Fruit fly (Drosophila melanogaster) whole organism, embryonic: Measurements from ENCODE around the gene wge.

Source experiments
- ATbp ChIP-seq: fragments of 200-800 bp; sonication (Bioruptor generic); optimal IDR thresholded peaks from 2 replicates; lab custom pipeline; 2017; ENCODE audit warnings: missing biosample characterization, mild to moderate bottlenecking, missing genetic modification characterization, missing genetic modification reagents
- Antp ChIP-seq: fragments of 200-800 bp; sonication (Bioruptor generic); optimal IDR thresholded peaks from 3 replicates; lab custom pipeline; 2016; ENCODE audit warnings: missing biosample characterization, missing genetic modification characterization
- Bdp1 ChIP-seq: fragments of 200-800 bp; sonication (Bioruptor generic); optimal IDR thresholded peaks from 3 replicates; lab custom pipeline; 2016; ENCODE audit warnings: missing biosample characterization, missing genetic modification characterization
- CG11560 ChIP-seq: fragments of 200-800 bp; sonication (Bioruptor generic); IDR thresholded peaks from 3 replicates; pipeline ENCODE4 v1.3.6; 2022; ENCODE audit warnings: missing biosample characterization, missing genetic modification characterization
- CG11723 ChIP-seq: fragments of 200-800 bp; sonication (Bioruptor generic); optimal IDR thresholded peaks from 2 replicates; lab custom pipeline; 2017; ENCODE audit warnings: missing biosample characterization, mild to moderate bottlenecking, missing genetic modification characterization
- CG12236 ChIP-seq: fragments of 200-800 bp; sonication (Bioruptor generic); optimal IDR thresholded peaks from 2 replicates; lab custom pipeline; 2016; ENCODE audit warnings: missing biosample characterization, missing genetic modification characterization
- CG1233 ChIP-seq: fragments of 200-800 bp; sonication (Bioruptor generic); optimal IDR thresholded peaks from 4 replicates; lab custom pipeline; 2018; ENCODE audit warnings: missing biosample characterization, mild to moderate bottlenecking, missing genetic modification characterization
- CG13894 ChIP-seq: fragments of 200-800 bp; sonication (Bioruptor generic); optimal IDR thresholded peaks from 3 replicates; lab custom pipeline; 2018; ENCODE audit warnings: missing biosample characterization, mild to moderate bottlenecking, missing genetic modification characterization, moderate library complexity
- CG14441 ChIP-seq: fragments of 200-800 bp; sonication (Bioruptor generic); IDR thresholded peaks from 2 replicates; pipeline ENCODE4 v1.3.6; 2022; ENCODE audit warnings: missing biosample characterization, missing genetic modification characterization
- CG15073 ChIP-seq: fragments of 200-800 bp; sonication (Bioruptor generic); optimal IDR thresholded peaks from 2 replicates; lab custom pipeline; 2016; ENCODE audit warnings: missing biosample characterization, missing genetic modification characterization
- CG16863 ChIP-seq: fragments of 200-800 bp; sonication (Bioruptor generic); optimal IDR thresholded peaks from 3 replicates; lab custom pipeline; 2016; ENCODE audit warnings: missing biosample characterization, missing genetic modification characterization
- CG2199 ChIP-seq: fragments of 200-800 bp; sonication (Bioruptor generic); IDR thresholded peaks from 3 replicates; pipeline ENCODE4 v1.3.6; 2022; ENCODE audit warnings: missing biosample characterization, missing genetic modification characterization
- CG32767 ChIP-seq: fragments of 200-800 bp; sonication (Bioruptor generic); IDR thresholded peaks from 2 replicates; pipeline ENCODE4 v1.3.6; 2022; ENCODE audit warnings: missing biosample characterization, missing genetic modification characterization
- CG3281 ChIP-seq: fragments of 200-800 bp; sonication (Bioruptor generic); optimal IDR thresholded peaks from 3 replicates; lab custom pipeline; 2017; ENCODE audit warnings: missing biosample characterization, mild to moderate bottlenecking, missing genetic modification characterization
- CG3995 ChIP-seq: fragments of 200-800 bp; sonication (Bioruptor generic); optimal IDR thresholded peaks from 3 replicates; lab custom pipeline; 2016; ENCODE audit warnings: missing biosample characterization, missing genetic modification characterization
- CG6254 ChIP-seq: fragments of 200-800 bp; sonication (Bioruptor generic); optimal IDR thresholded peaks from 3 replicates; lab custom pipeline; 2017; ENCODE audit warnings: mild to moderate bottlenecking, missing biosample characterization, missing genetic modification reagents, missing genetic modification characterization
- CG6654 ChIP-seq: fragments of 200-800 bp; sonication (Bioruptor generic); optimal IDR thresholded peaks from 2 replicates; lab custom pipeline; 2017; ENCODE audit warnings: missing biosample characterization, mild to moderate bottlenecking, missing genetic modification characterization
- CTCF ChIP-seq: fragments of 200-800 bp; sonication (Bioruptor generic); optimal IDR thresholded peaks from 2 replicates; lab custom pipeline; 2017; ENCODE audit warnings: missing biosample characterization, mild to moderate bottlenecking, missing genetic modification characterization, moderate library complexity
- Hr51 ChIP-seq, 2 experiments: fragments of 200-800 bp; sonication (Bioruptor generic); optimal IDR thresholded peaks; 2 replicates in 1 of 2; 3 replicates in 1 of 2; lab custom pipeline; 2016 to 2018; ENCODE audit warnings: missing biosample characterization in 2 of 2, missing genetic modification characterization in 2 of 2, mild to moderate bottlenecking in 1 of 2, moderate library complexity in 1 of 2
- Med ChIP-seq: fragments of 200-800 bp; sonication (Bioruptor generic); peaks from one replicate; lab custom pipeline; 2016; ENCODE audit warnings: missing biosample characterization, missing genetic modification characterization, mild to moderate bottlenecking, inconsistent platforms, moderate library complexity
- Mes4 ChIP-seq: fragments of 200-800 bp; sonication (Bioruptor generic); optimal IDR thresholded peaks from 2 replicates; lab custom pipeline; 2016; ENCODE audit warnings: missing biosample characterization, missing genetic modification characterization
- Myb ChIP-seq: fragments of 200-800 bp; sonication (Bioruptor generic); optimal IDR thresholded peaks from 2 replicates; lab custom pipeline; 2016; ENCODE audit warnings: missing biosample characterization, missing genetic modification characterization
- NK7.1 ChIP-seq: fragments of 200-800 bp; sonication (Bioruptor generic); optimal IDR thresholded peaks from 3 replicates; lab custom pipeline; 2016; ENCODE audit warnings: missing biosample characterization, missing genetic modification characterization
- PHDP ChIP-seq: fragments of 200-800 bp; sonication (Bioruptor generic); optimal IDR thresholded peaks from 3 replicates; lab custom pipeline; 2018; ENCODE audit warnings: missing biosample characterization, mild to moderate bottlenecking, missing genetic modification characterization, moderate library complexity
- Pdp1 ChIP-seq, 2 experiments: fragments of 200-800 bp; sonication (Bioruptor generic); optimal IDR thresholded peaks; 3 replicates each; lab custom pipeline; 2016; ENCODE audit warnings: missing biosample characterization in 2 of 2, missing genetic modification characterization in 2 of 2, mild to moderate bottlenecking in 1 of 2, moderate library complexity in 1 of 2
- Side ChIP-seq: fragments of 200-800 bp; sonication (Bioruptor generic); optimal IDR thresholded peaks from 2 replicates; lab custom pipeline; 2016; ENCODE audit warnings: missing biosample characterization, missing genetic modification characterization
- Spps ChIP-seq: fragments of 200-800 bp; sonication (Bioruptor generic); optimal IDR thresholded peaks from 2 replicates; lab custom pipeline; 2018; ENCODE audit warnings: missing biosample characterization, mild to moderate bottlenecking, missing genetic modification characterization
- ato ChIP-seq: fragments of 200-800 bp; sonication (Bioruptor generic); IDR thresholded peaks from 2 replicates; pipeline ENCODE4 v1.3.6; 2022; ENCODE audit warnings: missing biosample characterization, missing genetic modification characterization; ENCODE audit not compliant: partially characterized antibody
- bbx ChIP-seq: fragments of 200-800 bp; sonication (Bioruptor generic); IDR thresholded peaks from 2 replicates; pipeline ENCODE4 v1.3.6; 2022; ENCODE audit warnings: missing biosample characterization, missing genetic modification characterization; ENCODE audit not compliant: partially characterized antibody
- bowl ChIP-seq: fragments of 200-800 bp; sonication (Bioruptor generic); IDR thresholded peaks from 2 replicates; pipeline ENCODE4 v1.3.6; 2022; ENCODE audit warnings: missing biosample characterization, missing genetic modification characterization
- bsh ChIP-seq, 2 experiments: fragments of 200-800 bp; sonication (Bioruptor generic); optimal IDR thresholded peaks; 2 replicates each; lab custom pipeline; 2017 to 2018; ENCODE audit warnings: mild to moderate bottlenecking in 2 of 2, missing biosample characterization in 2 of 2, missing genetic modification characterization in 2 of 2, moderate library complexity in 1 of 2
- dpn ChIP-seq, 2 experiments: fragments of 200-800 bp; sonication (Bioruptor generic); optimal IDR thresholded peaks; 3 replicates each; lab custom pipeline; 2016; ENCODE audit warnings: missing biosample characterization in 2 of 2, missing genetic modification characterization in 2 of 2
- dysf ChIP-seq: fragments of 200-800 bp; sonication (Bioruptor generic); IDR thresholded peaks from 3 replicates; pipeline ENCODE4 v1.3.6; 2022; ENCODE audit warnings: missing biosample characterization, missing genetic modification characterization
- fu2 ChIP-seq: fragments of 200-800 bp; sonication (Bioruptor generic); optimal IDR thresholded peaks from 2 replicates; lab custom pipeline; 2016; ENCODE audit warnings: missing biosample characterization, missing genetic modification characterization
- gt ChIP-seq: fragments of 200-800 bp; sonication (Bioruptor generic); IDR thresholded peaks from 2 replicates; pipeline ENCODE4 v1.3.6; 2022; ENCODE audit warnings: missing biosample characterization, missing genetic modification characterization
- jumu ChIP-seq: fragments of 200-800 bp; sonication (Bioruptor generic); optimal IDR thresholded peaks from 3 replicates; lab custom pipeline; 2016; ENCODE audit warnings: missing biosample characterization, missing genetic modification characterization
- kay ChIP-seq: fragments of 200-800 bp; sonication (Bioruptor generic); optimal IDR thresholded peaks from 2 replicates; lab custom pipeline; 2016; ENCODE audit warnings: missing biosample characterization, missing genetic modification characterization
- klu ChIP-seq: fragments of 200-800 bp; sonication (Bioruptor generic); IDR thresholded peaks from 2 replicates; pipeline ENCODE4 v1.3.6; 2022; ENCODE audit warnings: missing biosample characterization, missing genetic modification characterization
- lola ChIP-seq, 3 experiments: fragments of >200 bp in 2 of 3; fragments of 200-800 bp in 1 of 3; sonication (Bioruptor generic) in 1 of 3; optimal IDR thresholded peaks; 2 replicates each; lab custom pipeline; 2017 to 2019; ENCODE audit warnings: missing biosample characterization in 3 of 3, missing genetic modification characterization in 3 of 3, mild to moderate bottlenecking in 1 of 3, moderate library complexity in 1 of 3
- nerfin-1 ChIP-seq: fragments of 200-800 bp; sonication (Bioruptor generic); optimal IDR thresholded peaks from 3 replicates; lab custom pipeline; 2019; ENCODE audit warnings: missing biosample characterization, mild to moderate bottlenecking, missing genetic modification characterization, moderate library complexity
- odd ChIP-seq: fragments of 200-800 bp; sonication (Bioruptor generic); optimal IDR thresholded peaks from 2 replicates; lab custom pipeline; 2017; ENCODE audit warnings: missing biosample characterization, mild to moderate bottlenecking, missing genetic modification characterization
- onecut ChIP-seq: fragments of 200-800 bp; sonication (Bioruptor generic); IDR thresholded peaks from 2 replicates; pipeline ENCODE4 v1.3.6; 2022; ENCODE audit warnings: missing biosample characterization, missing genetic modification characterization
- org-1 ChIP-seq: fragments of 200-800 bp; sonication (Bioruptor generic); optimal IDR thresholded peaks from 2 replicates; lab custom pipeline; 2017; ENCODE audit warnings: missing biosample characterization, missing genetic modification characterization
- otp ChIP-seq: fragments of 200-800 bp; sonication (Bioruptor generic); IDR thresholded peaks from 3 replicates; pipeline ENCODE4, ENCODE4 v1.3.6; 2022; ENCODE audit warnings: missing biosample characterization, missing genetic modification characterization
- peb ChIP-seq: fragments of 200-800 bp; sonication (Bioruptor generic); IDR thresholded peaks from 2 replicates; pipeline ENCODE4 v1.3.6; 2022; ENCODE audit warnings: missing biosample characterization, missing genetic modification characterization
- pzg ChIP-seq: fragments of 200-800 bp; sonication (Bioruptor generic); optimal IDR thresholded peaks from 3 replicates; lab custom pipeline; 2018; ENCODE audit warnings: missing biosample characterization, mild to moderate bottlenecking, missing genetic modification characterization, moderate library complexity
- ro ChIP-seq: fragments of 200-800 bp; sonication (Bioruptor generic); IDR thresholded peaks from 2 replicates; pipeline ENCODE4 v1.3.6; 2022; ENCODE audit warnings: missing biosample characterization, missing genetic modification characterization
- sens ChIP-seq: fragments of 200-800 bp; sonication (Bioruptor generic); peaks from one replicate; lab custom pipeline; 2016; ENCODE audit warnings: missing biosample characterization, missing genetic modification characterization
- tup ChIP-seq: fragments of 200-800 bp; sonication (Bioruptor generic); optimal IDR thresholded peaks from 2 replicates; lab custom pipeline; 2016; ENCODE audit warnings: missing biosample characterization, mild to moderate bottlenecking, missing genetic modification characterization, moderate library complexity
- unc-4 ChIP-seq: fragments of 200-800 bp; sonication (Bioruptor generic); IDR thresholded peaks from 2 replicates; pipeline ENCODE4 v1.3.6; 2022; ENCODE audit warnings: missing biosample characterization, missing genetic modification characterization; ENCODE audit not compliant: partially characterized antibody
- usp ChIP-seq: fragments of >200 bp; optimal IDR thresholded peaks from 2 replicates; lab custom pipeline; 2017; ENCODE audit warnings: missing biosample characterization, missing genetic modification characterization
- z ChIP-seq: fragments of 200-800 bp; sonication (Bioruptor generic); IDR thresholded peaks from 3 replicates; pipeline ENCODE4 v1.3.6; 2022; ENCODE audit warnings: missing biosample characterization, missing genetic modification characterization

Gene wge

dm6 chr3R:22663115-22663514, 57.8 kb downstream of the wge start (continued):
- TF ChIP-seq otp (GFP tag; lab: Robert Waterston, UW), result peak; percentile 79
- no peak for TF ChIP-seq CTCF (GFP tag; lab: Kevin White, UChicago)
- TF ChIP-seq CG6254 (GFP tag; lab: Kevin White, UChicago), result peak; percentile 35
- TF ChIP-seq CG3281 (GFP tag; lab: Kevin White, UChicago), result peak; percentile 62
- no peak for TF ChIP-seq Antp (GFP tag; lab: Kevin White, UChicago)
- TF ChIP-seq CG32767 (GFP tag; lab: Robert Waterston, UW), result peak; percentile 60; the same call in 1 of the 2 replicates
- TF ChIP-seq gt (GFP tag; lab: Robert Waterston, UW), result no peak
- peak; percentile 83 for TF ChIP-seq sens (GFP tag; lab: Kevin White, UChicago)
- no peak for TF ChIP-seq CG2199 (GFP tag; lab: Robert Waterston, UW)
- peak; percentile 34 to 81 for TF ChIP-seq bsh (GFP tag; optimal IDR thresholded peaks at IDR 0.05; lab: Kevin White, UChicago)
- TF ChIP-seq PHDP (tag; lab: Kevin White, UChicago), result peak; percentile 76
- TF ChIP-seq tup (GFP tag; lab: Kevin White, UChicago), result peak; percentile 47
- TF ChIP-seq CG1233 (GFP tag; lab: Kevin White, UChicago), result peak; percentile 37
- TF ChIP-seq onecut (GFP tag; lab: Robert Waterston, UW), result peak; percentile 48; the same call in 1 of the 2 replicates
- TF ChIP-seq NK7.1 (GFP tag; lab: Kevin White, UChicago), result no peak
- no peak for TF ChIP-seq CG15073 (GFP tag; lab: Kevin White, UChicago)
- no peak for TF ChIP-seq kay
- peak; percentile 38 for TF ChIP-seq Side (GFP tag; lab: Kevin White, UChicago)
- TF ChIP-seq dpn (GFP tag; optimal IDR thresholded peaks at IDR 0.05; lab: Kevin White, UChicago), result peak; percentile 48 to 75
- TF ChIP-seq Mes4 (GFP tag; lab: Kevin White, UChicago), result peak; percentile 28
- TF ChIP-seq org-1 (GFP tag; lab: Kevin White, UChicago), result peak; percentile 58
- no peak for TF ChIP-seq z (GFP tag; lab: Robert Waterston, UW)
- TF ChIP-seq CG3995 (GFP tag; lab: Kevin White, UChicago), result no peak
- TF ChIP-seq CG16863 (GFP tag; lab: Kevin White, UChicago), result peak; percentile 53
- TF ChIP-seq Bdp1, result peak; percentile 22
- no peak for TF ChIP-seq CG6654 (GFP tag; lab: Kevin White, UChicago)
- TF ChIP-seq CG14441 (GFP tag; lab: Robert Waterston, UW), result peak; percentile 40; the same call in 1 of the 2 replicates
- TF ChIP-seq bbx (GFP tag; lab: Robert Waterston, UW), result no peak
- no peak for TF ChIP-seq unc-4 (GFP tag; lab: Robert Waterston, UW)
- peak; percentile 39 for TF ChIP-seq odd (GFP tag; lab: Kevin White, UChicago)
- TF ChIP-seq lola (GFP tag; optimal IDR thresholded peaks at IDR 0.05; lab: Kevin White, UChicago), result no peak
- TF ChIP-seq nerfin-1, result peak; percentile 34
- no peak for TF ChIP-seq usp (GFP tag; lab: Kevin White, UChicago)
- no peak for TF ChIP-seq ro
- TF ChIP-seq Med (GFP tag; lab: Kevin White, UChicago), result peak; percentile 89
- TF ChIP-seq dysf (GFP tag; lab: Robert Waterston, UW), result peak; percentile 60; the same call in 2 of the 3 replicates
- peak; percentile 3 for TF ChIP-seq jumu (GFP tag; lab: Kevin White, UChicago)
- TF ChIP-seq CG11560 (tag; lab: Robert Waterston, UW), result no peak
- peak; percentile 49 for TF ChIP-seq ATbp (GFP tag; lab: Kevin White, UChicago)
- TF ChIP-seq Myb (GFP tag; lab: Kevin White, UChicago), result peak; percentile 18
- no peak for TF ChIP-seq Spps (tag; lab: Kevin White, UChicago)
- peak; percentile 22 for TF ChIP-seq fu2 (GFP tag; lab: Kevin White, UChicago)
- TF ChIP-seq Hr51 (GFP tag; optimal IDR thresholded peaks at IDR 0.05; lab: Kevin White, UChicago), result peak; percentile 56 to 73
- TF ChIP-seq ato (GFP tag; lab: Robert Waterston, UW), result no peak
- peak; percentile 59 for TF ChIP-seq CG13894
- no peak for TF ChIP-seq CG12236
- peak in 1 of 2 experiments; percentile 22 for TF ChIP-seq Pdp1 (GFP tag; optimal IDR thresholded peaks at IDR 0.05; lab: Kevin White, UChicago)
- TF ChIP-seq CG11723, result no peak
- no peak for TF ChIP-seq bowl (GFP tag; lab: Robert Waterston, UW)
- TF ChIP-seq pzg, result no peak
- no peak for TF ChIP-seq peb (GFP tag; lab: Robert Waterston, UW)
- no peak for TF ChIP-seq klu (GFP tag; lab: Robert Waterston, UW)
